Worm (Caenorhabditis elegans): ENCODE measurements around the gene atad-3.

DNA sequence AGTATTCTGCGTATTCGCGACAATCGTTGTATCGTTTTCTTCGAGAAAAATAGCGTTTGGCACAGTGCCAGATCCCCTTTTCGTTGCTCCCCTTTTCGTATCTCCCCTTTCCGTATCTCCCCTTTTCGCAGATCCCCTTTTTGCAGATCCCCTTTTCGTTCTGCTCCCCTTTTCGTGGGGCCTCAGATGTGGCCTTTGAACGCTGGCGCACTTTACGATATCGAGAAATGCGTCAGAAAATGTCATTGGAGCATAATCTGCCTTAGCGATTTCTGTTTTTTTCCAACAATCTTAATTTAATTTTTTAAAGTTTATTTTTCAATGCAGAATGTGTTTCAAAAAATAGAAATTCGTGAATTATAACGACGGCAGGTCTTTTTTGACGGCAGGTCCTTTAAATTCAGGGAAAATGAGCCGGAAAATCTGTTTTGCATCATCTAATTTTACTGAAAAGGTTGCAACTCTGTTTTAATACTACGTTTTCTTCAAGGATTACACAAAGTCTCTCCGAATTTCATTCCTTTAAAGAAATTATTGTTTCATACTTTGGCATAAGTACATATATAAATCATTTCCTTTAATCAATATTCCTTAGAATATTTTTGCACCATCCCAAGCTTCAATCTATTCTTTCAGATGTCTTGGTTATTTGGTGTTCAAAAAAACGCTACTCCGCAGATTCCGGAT, at the start of gene atad-3:
- TF ChIP-seq cog-1 (tag; optimal IDR thresholded peaks at IDR 0.05) (peak; percentile 82), tab-1 (GFP tag; IDR thresholded peaks at IDR 0.05) (peak; percentile 88), flt-1 (GFP tag; IDR thresholded peaks at IDR 0.05) (peak; percentile 95), T22C8.4 (GFP tag; IDR thresholded peaks at IDR 0.05) (peak; percentile 85; the same call in 1 of the 2 replicates)

Data from whole organism, midembryonic.